Worm (Caenorhabditis elegans) whole organism, young adult: ENCODE measurements around the gene R05G9R.1.

ENCODE experiments used
- B0019.2 ChIP-seq: fragments of 200-800 bp; sonication (Bioruptor generic); conservative IDR thresholded peaks from 2 replicates; pipeline ENCODE4 v1.3.6; 2022; ENCODE audit warnings: missing genetic modification reagents, missing genetic modification characterization, missing compliant biosample characterization
- F10E7.11 ChIP-seq: sonication (generic microtip); optimal IDR thresholded peaks from 2 replicates; lab custom pipeline; 2017; ENCODE audit warnings: mild to moderate bottlenecking, missing genetic modification characterization, moderate library complexity, missing compliant biosample characterization
- F33H1.4 ChIP-seq: fragments of 200-800 bp; sonication (Bioruptor generic); IDR thresholded peaks from 2 replicates; pipeline ENCODE4 v1.3.6; 2022; ENCODE audit warnings: missing genetic modification reagents, missing genetic modification characterization, missing compliant biosample characterization
- F49E8.2 ChIP-seq: sonication (generic microtip); optimal IDR thresholded peaks from 3 replicates; lab custom pipeline; 2017; ENCODE audit warnings: missing genetic modification characterization, mild to moderate bottlenecking, missing compliant biosample characterization, antibody characterized with exemption, moderate library complexity; ENCODE audit not compliant: insufficient read depth
- F57C9.4 ChIP-seq: sonication (generic microtip); optimal IDR thresholded peaks from 2 replicates; lab custom pipeline; 2017; ENCODE audit warnings: mild to moderate bottlenecking, missing genetic modification characterization, missing compliant biosample characterization
- K12H6.12 ChIP-seq: fragments of 200-800 bp; sonication (Bioruptor generic); optimal IDR thresholded peaks from 2 replicates; lab custom pipeline; 2018; ENCODE audit warnings: mild to moderate bottlenecking, missing genetic modification characterization, missing compliant biosample characterization
- T26A5.8 ChIP-seq: sonication (generic microtip); optimal IDR thresholded peaks from 2 replicates; lab custom pipeline; 2016; ENCODE audit warnings: missing genetic modification characterization, missing compliant biosample characterization
- Y53F4B.3 ChIP-seq: fragments of 200-800 bp; sonication (Bioruptor generic); IDR thresholded peaks from 2 replicates; pipeline ENCODE4 v1.3.6; 2022; ENCODE audit warnings: missing genetic modification reagents, missing genetic modification characterization, missing compliant biosample characterization
- ZK185.1 ChIP-seq: sonication (generic microtip); optimal IDR thresholded peaks from 2 replicates; lab custom pipeline; 2016; ENCODE audit warnings: mild to moderate bottlenecking, missing genetic modification characterization, missing compliant biosample characterization; ENCODE audit not compliant: poor library complexity, severe bottlenecking
- ama-1 ChIP-seq, 3 experiments: fragments of 150-350 bp in 1 of 3; sonication (generic microtip) in 2 of 3; optimal IDR thresholded peaks; 2 replicates each; lab custom pipeline; 2014 to 2018; ENCODE audit warnings: missing biosample characterization in 2 of 3, missing genetic modification characterization in 2 of 3, missing genetic modification reagents in 2 of 3
- athp-1 ChIP-seq: sonication (generic microtip); optimal IDR thresholded peaks from 2 replicates; lab custom pipeline; 2017; ENCODE audit warnings: mild to moderate bottlenecking, missing genetic modification characterization, missing compliant biosample characterization
- attf-5 ChIP-seq: fragments of 200-800 bp; sonication (Bioruptor generic); optimal IDR thresholded peaks from 2 replicates; lab custom pipeline; 2018; ENCODE audit warnings: mild to moderate bottlenecking, missing genetic modification characterization, missing compliant biosample characterization
- cebp-1 ChIP-seq, 2 experiments: fragments of 200-800 bp in 1 of 2; sonication (Bioruptor generic) in 1 of 2; sonication (generic microtip) in 1 of 2; IDR thresholded peaks in 1 of 2; optimal IDR thresholded peaks in 1 of 2; 2 replicates each; pipeline versions ENCODE4 v1.3.6 to Lab custom; 2017 to 2022; ENCODE audit warnings: missing compliant biosample characterization in 2 of 2, missing genetic modification characterization in 2 of 2, mild to moderate bottlenecking in 1 of 2, missing genetic modification reagents in 1 of 2, moderate library complexity in 1 of 2
- ceh-91 ChIP-seq: fragments of 200-800 bp; sonication (Bioruptor generic); IDR thresholded peaks from 2 replicates; pipeline ENCODE4 v1.3.6; 2022; ENCODE audit warnings: missing genetic modification reagents, missing genetic modification characterization, missing compliant biosample characterization
- chd-7 ChIP-seq: sonication (generic microtip); optimal IDR thresholded peaks from 2 replicates; lab custom pipeline; 2016; ENCODE audit warnings: mild to moderate bottlenecking, missing genetic modification characterization, moderate library complexity, missing compliant biosample characterization
- dox-1 ChIP-seq: fragments of 200-800 bp; sonication (Bioruptor generic); IDR thresholded peaks from 2 replicates; pipeline ENCODE4 v1.3.6; 2022; ENCODE audit warnings: missing genetic modification reagents, missing genetic modification characterization, missing compliant biosample characterization
- dpff-1 ChIP-seq: sonication (generic microtip); optimal IDR thresholded peaks from 2 replicates; lab custom pipeline; 2017; ENCODE audit warnings: mild to moderate bottlenecking, missing genetic modification characterization, missing compliant biosample characterization
- gei-17 ChIP-seq: fragments of 200-800 bp; sonication (Bioruptor generic); optimal IDR thresholded peaks from 2 replicates; lab custom pipeline; 2018; ENCODE audit warnings: mild to moderate bottlenecking, missing genetic modification characterization, missing compliant biosample characterization
- him-1 ChIP-seq: sonication (generic microtip); optimal IDR thresholded peaks from 2 replicates; lab custom pipeline; 2016; ENCODE audit warnings: missing genotype, missing genetic modification reagents, missing genetic modification characterization, missing compliant biosample characterization
- hlh-26 ChIP-seq: fragments of 200-800 bp; sonication (Bioruptor generic); conservative IDR thresholded peaks from 2 replicates; pipeline ENCODE4 v1.3.6; 2022; ENCODE audit warnings: missing genetic modification reagents, missing genetic modification characterization, missing compliant biosample characterization
- hmg-1.2 ChIP-seq: fragments of 200-800 bp; sonication (Bioruptor generic); IDR thresholded peaks from 2 replicates; pipeline ENCODE4 v1.3.6; 2022; ENCODE audit warnings: missing genetic modification reagents, missing genetic modification characterization, missing compliant biosample characterization
- lin-35 ChIP-seq, 3 experiments: fragments of 150-350 bp in 2 of 3; sonication (generic microtip) in 1 of 3; optimal IDR thresholded peaks; 2 replicates each; lab custom pipeline; 2014 to 2018; ENCODE audit warnings: missing biosample characterization in 3 of 3, missing genetic modification characterization in 3 of 3, missing genetic modification reagents in 3 of 3
- lin-40 ChIP-seq: sonication (generic microtip); optimal IDR thresholded peaks from 2 replicates; lab custom pipeline; 2016; ENCODE audit warnings: missing genetic modification characterization, mild to moderate bottlenecking, missing compliant biosample characterization, missing genotype, missing genetic modification reagents
- mcd-1 ChIP-seq: fragments of 200-800 bp; sonication (Bioruptor generic); IDR thresholded peaks from 2 replicates; pipeline ENCODE4 v1.3.6; 2022; ENCODE audit warnings: missing genetic modification reagents, missing genetic modification characterization, missing compliant biosample characterization
- nfya-1 ChIP-seq: sonication (generic microtip); optimal IDR thresholded peaks from 2 replicates; lab custom pipeline; 2017; ENCODE audit warnings: antibody characterized with exemption, missing compliant biosample characterization, missing genetic modification characterization, borderline replicate concordance; ENCODE audit not compliant: insufficient read depth
- nfyb-1 ChIP-seq: fragments of 200-800 bp; sonication (Bioruptor generic); IDR thresholded peaks from 2 replicates; pipeline ENCODE4 v1.3.6; 2022; ENCODE audit warnings: missing genetic modification reagents, missing genetic modification characterization, missing compliant biosample characterization
- nhr-80 ChIP-seq: sonication (generic microtip); optimal IDR thresholded peaks from 2 replicates; lab custom pipeline; 2016; ENCODE audit warnings: missing genetic modification characterization, missing compliant biosample characterization
- repo-1 ChIP-seq: sonication (generic microtip); optimal IDR thresholded peaks from 2 replicates; lab custom pipeline; 2017; ENCODE audit warnings: mild to moderate bottlenecking, missing genetic modification characterization, missing compliant biosample characterization
- sdz-38 ChIP-seq: sonication (generic microtip); optimal IDR thresholded peaks from 2 replicates; lab custom pipeline; 2016; ENCODE audit warnings: missing genotype, missing genetic modification characterization, missing compliant biosample characterization
- snpc-1.3 ChIP-seq: sonication (generic microtip); optimal IDR thresholded peaks from 2 replicates; lab custom pipeline; 2017; ENCODE audit warnings: missing genetic modification characterization, mild to moderate bottlenecking, missing compliant biosample characterization, antibody characterized with exemption, moderate library complexity, missing genotype, missing genetic modification reagents; ENCODE audit not compliant: insufficient read depth
- snpc-4 ChIP-seq, 5 experiments: fragments of 150-350 bp in 1 of 5; sonication (generic microtip) in 4 of 5; optimal IDR thresholded peaks; 2 replicates each; lab custom pipeline; 2014 to 2018; ENCODE audit warnings: missing genetic modification characterization in 5 of 5, missing biosample characterization in 3 of 5, antibody characterized with exemption in 2 of 5, mild to moderate bottlenecking in 2 of 5, missing compliant biosample characterization in 2 of 5, missing genotype in 2 of 5, moderate library complexity in 2 of 5, missing genetic modification reagents in 1 of 5
- tbp1 ChIP-seq: fragments of 200-800 bp; sonication (Bioruptor generic); optimal IDR thresholded peaks from 2 replicates; lab custom pipeline; 2018; ENCODE audit warnings: mild to moderate bottlenecking, missing genetic modification characterization, missing compliant biosample characterization
- zfh-2 ChIP-seq: fragments of 200-800 bp; sonication (Bioruptor generic); conservative IDR thresholded peaks from 2 replicates; pipeline ENCODE4 v1.3.6; 2022; ENCODE audit warnings: missing genetic modification reagents, missing genetic modification characterization, missing compliant biosample characterization
- ztf-18 ChIP-seq: sonication (generic microtip); optimal IDR thresholded peaks from 2 replicates; lab custom pipeline; 2016; ENCODE audit warnings: missing genotype, mild to moderate bottlenecking, missing genetic modification characterization, missing compliant biosample characterization
- ztf-26 ChIP-seq: sonication (generic microtip); optimal IDR thresholded peaks from 2 replicates; lab custom pipeline; 2017; ENCODE audit warnings: missing genetic modification characterization, missing compliant biosample characterization
- ztf-3 ChIP-seq: fragments of 200-800 bp; sonication (Bioruptor generic); optimal IDR thresholded peaks from 2 replicates; lab custom pipeline; 2018; ENCODE audit warnings: mild to moderate bottlenecking, missing genetic modification characterization, missing compliant biosample characterization

Gene R05G9R.1

DNA sequence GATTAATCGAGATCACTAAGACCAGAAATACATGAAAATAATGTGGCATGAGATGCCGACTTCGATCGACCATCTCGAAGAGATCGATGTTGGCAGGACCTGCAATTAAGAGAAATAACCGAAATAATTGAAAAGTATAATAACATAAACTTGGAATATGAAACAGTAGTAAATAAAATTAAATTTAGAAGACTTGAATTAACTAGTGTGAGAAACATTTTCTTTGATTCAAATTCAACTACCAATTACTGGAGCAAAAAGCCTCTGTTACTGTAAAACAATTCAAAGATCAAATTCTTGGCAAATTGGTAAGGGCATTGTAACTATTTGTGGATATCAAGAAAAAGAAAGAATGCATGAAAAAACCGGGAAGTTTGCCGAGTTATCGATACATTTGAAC lies at the start of gene R05G9R.1:
Gene R05G9R.1 (minus strand): TSS at position 101 of the 400 bp plus-strand sequence.
- TF ChIP-seq F57C9.4 (tag; lab: Kevin White, UChicago) (no peak), hmg-1.2 (GFP tag; lab: Robert Waterston, UW) (no peak), ztf-3 (no peak)
- TF ChIP-seq, all 124 proteins: peak for 0

DNA sequence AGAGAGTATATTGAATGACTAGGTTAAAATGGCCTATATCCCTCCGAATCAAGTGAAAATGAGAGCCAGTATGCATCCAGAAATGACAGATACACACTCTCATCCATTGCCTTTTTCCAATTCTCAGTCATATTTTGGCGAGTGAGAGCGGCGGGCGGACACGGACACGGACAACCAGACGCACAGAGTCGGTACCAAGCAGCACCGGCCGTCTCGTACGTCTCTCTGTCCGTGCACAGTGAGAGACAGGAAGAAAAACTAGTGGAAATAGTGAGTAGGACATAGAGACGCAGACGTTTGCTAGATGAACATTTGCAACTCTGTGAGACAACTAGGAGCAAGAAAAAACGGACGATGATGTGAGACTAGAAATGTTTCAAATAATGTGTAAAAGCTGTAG lies 49.4 kb upstream of the R05G9R.1 start:
- TF ChIP-seq him-1 (tag; lab: Kevin White, UChicago) (no peak), nfya-1 (tag; lab: Kevin White, UChicago) (no peak), attf-5 (GFP tag; lab: Kevin White, UChicago) (peak; percentile 16), nhr-80 (peak; percentile 44), mcd-1 (0 out of 2 replicates have a peak, but pooled peaks have one; percentile 8), tbp1 (GFP tag; lab: Kevin White, UChicago) (peak; percentile 11), snpc-1.3 (tag; lab: Kevin White, UChicago) (no peak), ama-1 (optimal IDR thresholded peaks at IDR 0.05; lab: Kevin White, UChicago) (no peak), ama-1 (GFP tag; optimal IDR thresholded peaks at IDR 0.05; lab: Kevin White, UChicago) (no peak), ZK185.1 (tag; lab: Kevin White, UChicago) (peak; percentile 10), hlh-26 (GFP tag; lab: Robert Waterston, UW) (no peak), lin-35 (GFP tag; optimal IDR thresholded peaks at IDR 0.05; lab: Kevin White, UChicago) (peak in 1 of 3 experiments; percentile 18), F33H1.4 (GFP tag; lab: Robert Waterston, UW) (no peak), dpff-1 (tag; lab: Kevin White, UChicago) (no peak), zfh-2 (GFP tag; lab: Robert Waterston, UW) (peak; percentile 49), nfyb-1 (GFP tag; lab: Robert Waterston, UW) (0 out of 2 replicates have a peak, but pooled peaks have one; percentile 22), snpc-4 (GFP tag; optimal IDR thresholded peaks at IDR 0.05; lab: Kevin White, UChicago) (no peak), snpc-4 (tag; optimal IDR thresholded peaks at IDR 0.05; lab: Kevin White, UChicago) (peak in 1 of 4 experiments; percentile 48), cebp-1 (GFP tag; IDR thresholded peaks at IDR 0.05; lab: Robert Waterston, UW) (no peak), cebp-1 (tag; optimal IDR thresholded peaks at IDR 0.05; lab: Kevin White, UChicago) (peak; percentile 46), sdz-38 (tag; lab: Kevin White, UChicago) (no peak), chd-7 (no peak), ceh-91 (GFP tag; lab: Robert Waterston, UW) (no peak), F10E7.11 (tag; lab: Kevin White, UChicago) (no peak), repo-1 (tag; lab: Kevin White, UChicago) (no peak), Y53F4B.3 (GFP tag; lab: Robert Waterston, UW) (no peak), hmg-1.2 (GFP tag; lab: Robert Waterston, UW) (peak; percentile 87)
- TF ChIP-seq, all 124 proteins: peak for 11

DNA sequence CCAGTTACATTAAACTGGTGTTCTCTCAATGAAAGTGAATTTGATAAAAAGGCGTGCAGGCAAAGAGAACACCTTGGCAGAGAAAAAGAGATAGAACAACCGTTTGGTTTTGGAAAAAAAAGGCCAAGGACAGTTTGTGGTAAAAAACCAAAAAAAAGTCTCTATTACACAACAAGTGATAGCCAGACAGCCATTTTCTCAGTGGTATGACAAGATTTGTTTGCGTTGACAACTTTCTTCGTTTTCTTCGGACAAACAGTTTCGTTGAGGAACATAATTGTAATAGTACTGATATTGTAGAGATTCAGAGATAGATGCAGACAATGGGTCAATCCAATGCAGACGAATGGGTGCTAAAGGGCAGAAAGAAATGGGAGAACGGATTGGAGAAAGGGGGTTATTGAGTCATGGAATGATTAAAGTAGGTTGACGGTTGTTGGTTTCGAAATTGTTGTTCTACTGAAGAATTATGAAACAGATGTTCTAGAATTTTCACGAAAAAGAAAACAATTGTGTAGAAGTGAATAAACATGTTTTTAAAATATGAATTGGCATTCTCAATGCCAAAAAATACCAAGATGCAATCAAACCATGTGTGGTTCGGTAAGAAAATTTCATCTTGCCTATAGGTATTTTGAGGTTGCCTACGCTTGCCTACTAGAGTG lies 48.5 kb upstream of the R05G9R.1 start:
- TF ChIP-seq lin-40 (tag; lab: Kevin White, UChicago) = peak; percentile 80
- no peak for TF ChIP-seq T26A5.8 (tag; lab: Kevin White, UChicago)
- no peak for TF ChIP-seq K12H6.12 (tag; lab: Kevin White, UChicago)
- TF ChIP-seq mcd-1 = no peak
- TF ChIP-seq ama-1 (optimal IDR thresholded peaks at IDR 0.05; lab: Kevin White, UChicago) = peak; percentile 12
- no peak for TF ChIP-seq ama-1 (GFP tag; optimal IDR thresholded peaks at IDR 0.05; lab: Kevin White, UChicago)
- no peak for TF ChIP-seq ztf-18
- TF ChIP-seq F57C9.4 (tag; lab: Kevin White, UChicago) = no peak
- TF ChIP-seq attf-5 (GFP tag; lab: Kevin White, UChicago) = no peak
- no peak for TF ChIP-seq F49E8.2
- TF ChIP-seq B0019.2 = no peak
- no peak for TF ChIP-seq athp-1 (tag; lab: Kevin White, UChicago)
- TF ChIP-seq hmg-1.2 (GFP tag; lab: Robert Waterston, UW) = peak; percentile 67; the same call in 1 of the 2 replicates
- 0 out of 2 replicates have a peak, but pooled peaks have one; percentile 27 for TF ChIP-seq dox-1 (GFP tag; lab: Robert Waterston, UW)
- peak; percentile 73 for TF ChIP-seq ztf-26 (tag; lab: Kevin White, UChicago)
- TF ChIP-seq cebp-1 (GFP tag; IDR thresholded peaks at IDR 0.05; lab: Robert Waterston, UW) = peak; percentile 55
- peak; percentile 79 for TF ChIP-seq cebp-1 (tag; optimal IDR thresholded peaks at IDR 0.05; lab: Kevin White, UChicago)
- no peak for TF ChIP-seq gei-17 (GFP tag; lab: Kevin White, UChicago)
